Worm (Caenorhabditis elegans): ENCODE results near the gene K07B1.7.

K07B1.7 gene

DNA sequence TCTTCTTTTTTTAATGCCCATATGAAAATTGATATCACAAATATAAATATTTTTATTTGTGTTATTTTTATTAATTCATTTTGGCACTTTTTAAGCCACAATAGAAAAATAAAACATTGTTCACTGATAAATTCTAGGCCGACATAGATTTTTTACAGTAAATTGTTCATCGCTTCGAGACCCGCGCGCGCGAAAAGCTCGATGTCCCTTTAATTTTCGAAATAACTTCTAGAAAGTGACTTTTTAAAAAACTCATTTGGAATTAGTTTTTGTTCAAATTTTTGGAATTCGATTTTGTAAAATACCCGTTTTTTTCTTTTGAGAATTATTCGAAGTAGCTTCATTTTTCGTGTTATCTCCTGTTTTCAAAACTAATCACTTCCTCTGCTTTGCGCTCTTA, 37.6 kb upstream of the K07B1.7 start:
- TF ChIP-seq lsl-1 (GFP tag; optimal IDR thresholded peaks at IDR 0.05) (peak; percentile 60), D2030.7 (GFP tag; IDR thresholded peaks at IDR 0.05) (peak; percentile 27; the same call in 1 of the 2 replicates), dpl-1 (GFP tag; optimal IDR thresholded peaks at IDR 0.05) (peak; percentile 25), F22D6.2 (tag; optimal IDR thresholded peaks at IDR 0.05) (no peak), ztf-26 (tag; optimal IDR thresholded peaks at IDR 0.05) (no peak), efl-1 (GFP tag; optimal IDR thresholded peaks at IDR 0.05) (peak; percentile 79), xnd-1 (tag; optimal IDR thresholded peaks at IDR 0.05) (peak; percentile 55), ccch-3 (GFP tag; optimal IDR thresholded peaks at IDR 0.05) (no peak), rec-8 (tag; optimal IDR thresholded peaks at IDR 0.05) (no peak), mes-4 (tag; optimal IDR thresholded peaks at IDR 0.05) (no peak), C06A6.2 (GFP tag; conservative IDR thresholded peaks at IDR 0.05) (no peak), repo-1 (tag; optimal IDR thresholded peaks at IDR 0.05) (no peak), T26A5.8 (tag; optimal IDR thresholded peaks at IDR 0.05) (no peak), ztf-6 (GFP tag; IDR thresholded peaks at IDR 0.05) (no peak), bed-1 (GFP tag; IDR thresholded peaks at IDR 0.05) (no peak), Y53G8AR.9 (GFP tag; conservative IDR thresholded peaks at IDR 0.05) (no peak), mxl-1 (tag; optimal IDR thresholded peaks at IDR 0.05) (no peak), ztf-3 (GFP tag; optimal IDR thresholded peaks at IDR 0.05) (no peak), sea-2 (GFP tag; IDR thresholded peaks at IDR 0.05) (no peak), attf-3 (GFP tag; conservative IDR thresholded peaks at IDR 0.05) (no peak), nfya-2 (GFP tag; IDR thresholded peaks at IDR 0.05) (no peak), hsf-1 (GFP tag; IDR thresholded peaks at IDR 0.05) (0 out of 2 replicates have a peak, but pooled peaks have one; percentile 59), F55B11.4 (tag; optimal IDR thresholded peaks at IDR 0.05; ENCODE audit: borderline replicate concordance, insufficient read depth) (no peak), ztf-18 (tag; optimal IDR thresholded peaks at IDR 0.05) (peak; percentile 50), nhr-179 (tag; optimal IDR thresholded peaks at IDR 0.05) (no peak), Y56A3A.18 (GFP tag; IDR thresholded peaks at IDR 0.05) (no peak), ekl-4 (GFP tag; IDR thresholded peaks at IDR 0.05) (no peak), lin-54 (GFP tag; optimal IDR thresholded peaks at IDR 0.05) (no peak), attf-5 (GFP tag; optimal IDR thresholded peaks at IDR 0.05) (no peak), F57A8.1 (GFP tag; optimal IDR thresholded peaks at IDR 0.05) (no peak), madf-6 (GFP tag; IDR thresholded peaks at IDR 0.05) (peak; percentile 76), B0336.3 (GFP tag; IDR thresholded peaks at IDR 0.05) (no peak), F10E7.11 (tag; optimal IDR thresholded peaks at IDR 0.05) (no peak), madf-8 (GFP tag; conservative IDR thresholded peaks at IDR 0.05) (peak; percentile 52; the same call in 1 of the 2 replicates), F33H1.4 (GFP tag; IDR thresholded peaks at IDR 0.05) (peak; percentile 77), lir-1 (GFP tag; conservative IDR thresholded peaks at IDR 0.05) (no peak), cebp-1 (GFP tag; IDR thresholded peaks at IDR 0.05) (no peak), cebp-1 (tag; optimal IDR thresholded peaks at IDR 0.05) (no peak)

ce11 chrV:9382538-9383328, 36.0 kb upstream of the K07B1.7 start:
- TF ChIP-seq sptf-2 (GFP tag; optimal IDR thresholded peaks at IDR 0.05): no peak
- TF ChIP-seq tbx-9 (tag; optimal IDR thresholded peaks at IDR 0.05; ENCODE audit: borderline replicate concordance): no peak
- no peak for TF ChIP-seq egl-44 (GFP tag; IDR thresholded peaks at IDR 0.05)
- TF ChIP-seq ccch-3 (GFP tag; optimal IDR thresholded peaks at IDR 0.05): no peak
- no peak for TF ChIP-seq hlh-26 (GFP tag; conservative IDR thresholded peaks at IDR 0.05)
- no peak for TF ChIP-seq akir-1 (GFP tag; optimal IDR thresholded peaks at IDR 0.05)
- no peak for TF ChIP-seq nhr-120 (GFP tag; IDR thresholded peaks at IDR 0.05)
- no peak for TF ChIP-seq F57A8.1 (GFP tag; optimal IDR thresholded peaks at IDR 0.05)
- no peak for TF ChIP-seq bed-2 (GFP tag; IDR thresholded peaks at IDR 0.05)
- peak; percentile 98 for TF ChIP-seq dpl-1 (GFP tag; optimal IDR thresholded peaks at IDR 0.05)
- TF ChIP-seq nfya-1 (tag; optimal IDR thresholded peaks at IDR 0.05; ENCODE audit: borderline replicate concordance, insufficient read depth): no peak
- TF ChIP-seq chd-7 (tag; optimal IDR thresholded peaks at IDR 0.05): no peak
- no peak for TF ChIP-seq ceh-58 (GFP tag; IDR thresholded peaks at IDR 0.05)
- no peak for TF ChIP-seq ceh-27 (GFP tag; optimal IDR thresholded peaks at IDR 0.05)
- peak; percentile 98; the same call in 1 of the 2 replicates for TF ChIP-seq D2030.7 (GFP tag; IDR thresholded peaks at IDR 0.05)

Measured in whole organism, young adult.